Fruit fly (Drosophila melanogaster): Measurements from ENCODE around the gene CG6013.

The CG6013 gene

DNA sequence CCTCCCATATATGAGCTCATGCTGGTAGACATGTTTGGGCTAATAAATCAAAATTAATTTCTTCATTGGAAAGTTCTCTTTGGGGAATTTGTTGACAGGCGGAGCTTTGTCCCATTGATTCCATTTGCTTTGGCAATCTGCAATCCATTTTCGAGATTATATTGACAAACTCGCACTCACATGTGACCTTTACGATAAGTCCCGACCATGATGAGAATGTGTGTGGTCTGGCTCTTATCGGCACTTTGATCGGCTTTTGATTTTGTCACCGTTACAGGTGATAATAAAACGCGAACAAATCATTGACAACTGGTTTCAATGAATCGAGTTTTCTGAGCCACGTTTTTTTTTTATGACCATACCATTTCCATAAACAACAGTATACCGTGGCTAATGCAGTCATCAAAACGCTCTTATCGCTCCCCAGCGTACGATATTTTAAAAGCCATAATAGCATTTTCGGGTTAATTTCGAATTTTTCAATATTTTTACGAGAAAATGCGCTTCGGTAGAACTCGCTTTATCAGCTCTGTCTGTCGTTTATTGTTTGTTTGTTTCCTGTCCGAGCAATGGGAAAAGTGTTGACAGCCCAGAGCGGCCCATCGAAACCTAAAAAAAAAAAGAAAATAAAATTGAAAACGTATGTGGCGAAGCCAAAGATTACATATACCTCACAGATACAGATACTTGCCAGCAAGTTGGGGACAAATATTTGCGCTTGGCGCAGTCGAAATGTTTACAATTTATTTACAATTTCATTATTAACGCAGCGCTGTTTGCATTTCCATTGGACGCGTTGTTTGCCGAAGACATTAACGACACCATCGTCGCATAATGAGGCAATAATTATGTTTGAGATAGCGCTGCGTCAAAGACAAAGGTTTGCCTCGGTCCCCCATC, 33.7 kb upstream of the CG6013 start (continued):
- TF ChIP-seq CG13123 (GFP tag; optimal IDR thresholded peaks at IDR 0.05), result peak; percentile 54
- TF ChIP-seq CG10321 (GFP tag; IDR thresholded peaks at IDR 0.05), result peak; percentile 45; the same call in 1 of the 2 replicates
- no peak for TF ChIP-seq ro (GFP tag; IDR thresholded peaks at IDR 0.05)
- peak; percentile 10 for TF ChIP-seq CG9797 (GFP tag; optimal IDR thresholded peaks at IDR 0.05)
- no peak for TF ChIP-seq Dip2 (GFP tag; IDR thresholded peaks at IDR 0.05)
- peak; percentile 99 for TF ChIP-seq CG2202 (tag; optimal IDR thresholded peaks at IDR 0.05)
- peak; percentile 65 for TF ChIP-seq CG13775 (GFP tag; optimal IDR thresholded peaks at IDR 0.05)
- peak; percentile 28; the same call in 1 of the 2 replicates for TF ChIP-seq dimm (GFP tag; IDR thresholded peaks at IDR 0.05)
- peak; percentile 53 for TF ChIP-seq CG18262 (tag; optimal IDR thresholded peaks at IDR 0.05)
- TF ChIP-seq CG8359 (GFP tag; optimal IDR thresholded peaks at IDR 0.05; ENCODE audit: borderline replicate concordance), result peak; percentile 5
- peak; percentile 95 for TF ChIP-seq CG2875 (GFP tag; optimal IDR thresholded peaks at IDR 0.05)
- no peak; the same call in 1 of the 2 replicates for TF ChIP-seq ranshi (GFP tag; IDR thresholded peaks at IDR 0.05)
- no peak for TF ChIP-seq Doc2 (GFP tag; IDR thresholded peaks at IDR 0.05)
- TF ChIP-seq scrt (GFP tag; optimal IDR thresholded peaks at IDR 0.05), result peak; percentile 2
- peak; percentile 64 for TF ChIP-seq CG8281 (tag; optimal IDR thresholded peaks at IDR 0.05)
- TF ChIP-seq caup (GFP tag; optimal IDR thresholded peaks at IDR 0.05; ENCODE audit: severe bottlenecking), result peak; percentile 10
- no peak for TF ChIP-seq gro (GFP tag; optimal IDR thresholded peaks at IDR 0.05)
- peak; percentile 53 for TF ChIP-seq Hsf (GFP tag; optimal IDR thresholded peaks at IDR 0.05)
- no peak for TF ChIP-seq CG6175 (GFP tag; IDR thresholded peaks at IDR 0.05)
- TF ChIP-seq repo (GFP tag; optimal IDR thresholded peaks at IDR 0.05), result no peak
- TF ChIP-seq shn (GFP tag; optimal IDR thresholded peaks at IDR 0.05), result peak; percentile 42
- peak; percentile 82 for TF ChIP-seq CG12219 (GFP tag; optimal IDR thresholded peaks at IDR 0.05)
- TF ChIP-seq CG17829 (tag; optimal IDR thresholded peaks at IDR 0.05), result peak; percentile 26
- no peak for TF ChIP-seq CG9609 (GFP tag; optimal IDR thresholded peaks at IDR 0.05)
- TF ChIP-seq ci (GFP tag; IDR thresholded peaks at IDR 0.05), result peak; percentile 96
- no peak for TF ChIP-seq zen (tag; optimal IDR thresholded peaks at IDR 0.05)
- TF ChIP-seq CG7357 (GFP tag; IDR thresholded peaks at IDR 0.05), result no peak
- TF ChIP-seq CG8089 (GFP tag; optimal IDR thresholded peaks at IDR 0.05), result peak; percentile 85
- no peak for TF ChIP-seq CG15514 (GFP tag; optimal IDR thresholded peaks at IDR 0.05)
- no peak for TF ChIP-seq CG9215 (GFP tag; IDR thresholded peaks at IDR 0.05)
- TF ChIP-seq CG11085 (GFP tag; IDR thresholded peaks at IDR 0.05), result no peak
- peak; percentile 6 for TF ChIP-seq Dek (tag; optimal IDR thresholded peaks at IDR 0.05)
- TF ChIP-seq D19A (tag; optimal IDR thresholded peaks at IDR 0.05), result peak; percentile 54
- peak; percentile 76 for TF ChIP-seq Mes4 (GFP tag; optimal IDR thresholded peaks at IDR 0.05)
- peak; percentile 11 for TF ChIP-seq Hr3 (GFP tag; optimal IDR thresholded peaks at IDR 0.05)
- peak; percentile 70 for TF ChIP-seq CG2678 (tag; optimal IDR thresholded peaks at IDR 0.05)
- TF ChIP-seq fd102C (GFP tag; optimal IDR thresholded peaks at IDR 0.05), result peak; percentile 90
- TF ChIP-seq Spps (tag; optimal IDR thresholded peaks at IDR 0.05), result peak; percentile 57
- peak; percentile 33; the same call in 1 of the 2 replicates for TF ChIP-seq CG3847 (GFP tag; IDR thresholded peaks at IDR 0.05)
- TF ChIP-seq mam (GFP tag; optimal IDR thresholded peaks at IDR 0.05), result no peak
- no peak for TF ChIP-seq CG6272 (GFP tag; IDR thresholded peaks at IDR 0.05)
- TF ChIP-seq ac (GFP tag; optimal IDR thresholded peaks at IDR 0.05), result peak; percentile 96
- no peak for TF ChIP-seq CG4282 (GFP tag; optimal IDR thresholded peaks at IDR 0.05)
- peak; percentile 74 for TF ChIP-seq CG31441 (GFP tag; IDR thresholded peaks at IDR 0.05)
- no peak for TF ChIP-seq row (GFP tag; IDR thresholded peaks at IDR 0.05)
- peak; percentile 80 for TF ChIP-seq CG3838 (GFP tag; optimal IDR thresholded peaks at IDR 0.05)
- TF ChIP-seq CG11093 (GFP tag; IDR thresholded peaks at IDR 0.05), result peak; percentile 10; the same call in 1 of the 3 replicates
- no peak for TF ChIP-seq esg (GFP tag; conservative IDR thresholded peaks at IDR 0.05)
- no peak for TF ChIP-seq slou (GFP tag; optimal IDR thresholded peaks at IDR 0.05)

Measured in whole organism, embryonic.